Fruit fly (Drosophila melanogaster): ENCODE results near the gene PIG-K.

The PIG-K gene

dm6 chrX:2041981-2042847, 33.0 kb upstream of the PIG-K start, which contains the start of the genes Actn and usp (continued):
- TF ChIP-seq dati (GFP tag; IDR thresholded peaks at IDR 0.05) (no peak), zfh2 (GFP tag; optimal IDR thresholded peaks at IDR 0.05) (no peak), CG8765 (GFP tag; IDR thresholded peaks at IDR 0.05) (no peak), ATbp (GFP tag; optimal IDR thresholded peaks at IDR 0.05) (no peak), ems (GFP tag; optimal IDR thresholded peaks at IDR 0.05) (no peak), CG18476 (GFP tag; optimal IDR thresholded peaks at IDR 0.05) (no peak), zf30C (GFP tag; optimal IDR thresholded peaks at IDR 0.05) (no peak), sob (GFP tag; IDR thresholded peaks at IDR 0.05) (peak; percentile 22; the same call in 1 of the 2 replicates), E2f2 (GFP tag; IDR thresholded peaks at IDR 0.05) (no peak; the same call in 1 of the 2 replicates), chif (GFP tag; optimal IDR thresholded peaks at IDR 0.05) (no peak), CG1792 (GFP tag; optimal IDR thresholded peaks at IDR 0.05) (no peak), sqz (GFP tag; optimal IDR thresholded peaks at IDR 0.05) (peak; percentile 49), otp (GFP tag; IDR thresholded peaks at IDR 0.05) (no peak), Doc2 (GFP tag; IDR thresholded peaks at IDR 0.05) (no peak), CG3847 (GFP tag; IDR thresholded peaks at IDR 0.05) (no peak), CG15696 (tag; optimal IDR thresholded peaks at IDR 0.05) (peak; percentile 23), shn (GFP tag; optimal IDR thresholded peaks at IDR 0.05) (no peak), Xrp1 (GFP tag; IDR thresholded peaks at IDR 0.05) (peak; percentile 42; the same call in 1 of the 2 replicates), Dbx (GFP tag; IDR thresholded peaks at IDR 0.05) (no peak), CG8924 (tag; optimal IDR thresholded peaks at IDR 0.05) (peak; percentile 29), CG16813 (GFP tag; IDR thresholded peaks at IDR 0.05; ENCODE audit: partially characterized antibody) (no peak), Mrtf (GFP tag; IDR thresholded peaks at IDR 0.05) (no peak), CG17385 (GFP tag; optimal IDR thresholded peaks at IDR 0.05) (peak; percentile 89), BEAF-32 (GFP tag; optimal IDR thresholded peaks at IDR 0.05) (peak; percentile 41), dimm (GFP tag; IDR thresholded peaks at IDR 0.05) (no peak), Myb (GFP tag; optimal IDR thresholded peaks at IDR 0.05) (no peak), CG30020 (tag; optimal IDR thresholded peaks at IDR 0.05) (peak; percentile 91), slbo (GFP tag; IDR thresholded peaks at IDR 0.05) (peak; percentile 33; the same call in 1 of the 2 replicates), CG12236 (GFP tag; optimal IDR thresholded peaks at IDR 0.05) (no peak), kni (GFP tag; optimal IDR thresholded peaks at IDR 0.05) (no peak), CG12155 (GFP tag; optimal IDR thresholded peaks at IDR 0.05) (peak; percentile 18), Pdp1 (GFP tag; optimal IDR thresholded peaks at IDR 0.05) (peak in 1 of 2 experiments; percentile 27), CG13775 (GFP tag; optimal IDR thresholded peaks at IDR 0.05) (no peak), cato (GFP tag; optimal IDR thresholded peaks at IDR 0.05; ENCODE audit: borderline replicate concordance) (no peak), cwo (GFP tag; optimal IDR thresholded peaks at IDR 0.05) (no peak), CG12219 (GFP tag; optimal IDR thresholded peaks at IDR 0.05) (no peak), NfI (GFP tag; optimal IDR thresholded peaks at IDR 0.05) (no peak), Asciz (GFP tag; optimal IDR thresholded peaks at IDR 0.05) (no peak), Med (GFP tag) (peak; percentile 80), CG4404 (GFP tag; IDR thresholded peaks at IDR 0.05) (no peak), ranshi (GFP tag; IDR thresholded peaks at IDR 0.05) (no peak), Usf (GFP tag; optimal IDR thresholded peaks at IDR 0.05) (no peak), so (GFP tag; IDR thresholded peaks at IDR 0.05) (no peak), Lhr (GFP tag; optimal IDR thresholded peaks at IDR 0.05) (peak; percentile 59), CG6689 (GFP tag; IDR thresholded peaks at IDR 0.05) (no peak), sna (GFP tag; IDR thresholded peaks at IDR 0.05; ENCODE audit: partially characterized antibody) (no peak), row (GFP tag; IDR thresholded peaks at IDR 0.05) (peak; percentile 76), CG30431 (GFP tag; optimal IDR thresholded peaks at IDR 0.05) (no peak), CG34422 (GFP tag; IDR thresholded peaks at IDR 0.05) (peak; percentile 23; the same call in 1 of the 3 replicates)
